Worm (Caenorhabditis elegans): ENCODE data around the gene Y69A2AR.16.

Gene Y69A2AR.16

DNA sequence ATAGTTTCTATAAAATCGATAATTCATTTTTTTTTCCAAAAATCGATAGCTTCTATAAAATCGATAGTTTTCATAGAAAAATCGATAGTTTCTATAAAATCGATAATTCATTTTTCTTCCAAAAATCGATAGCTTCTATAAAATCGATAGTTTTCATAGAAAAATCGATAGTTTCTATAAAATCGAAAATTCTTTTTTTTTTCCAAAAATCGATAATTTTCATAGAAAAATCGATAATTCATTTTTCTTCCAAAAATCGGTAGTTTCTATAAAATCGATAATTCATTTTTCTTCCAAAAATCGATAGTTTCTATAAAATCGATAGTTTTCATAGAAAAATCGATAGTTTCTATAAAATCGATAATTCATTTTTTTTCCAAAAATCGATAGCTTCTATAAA lies 31.1 kb downstream of the Y69A2AR.16 start:
- peak; percentile 15 for TF ChIP-seq ceh-28 (tag; optimal IDR thresholded peaks at IDR 0.05)

DNA sequence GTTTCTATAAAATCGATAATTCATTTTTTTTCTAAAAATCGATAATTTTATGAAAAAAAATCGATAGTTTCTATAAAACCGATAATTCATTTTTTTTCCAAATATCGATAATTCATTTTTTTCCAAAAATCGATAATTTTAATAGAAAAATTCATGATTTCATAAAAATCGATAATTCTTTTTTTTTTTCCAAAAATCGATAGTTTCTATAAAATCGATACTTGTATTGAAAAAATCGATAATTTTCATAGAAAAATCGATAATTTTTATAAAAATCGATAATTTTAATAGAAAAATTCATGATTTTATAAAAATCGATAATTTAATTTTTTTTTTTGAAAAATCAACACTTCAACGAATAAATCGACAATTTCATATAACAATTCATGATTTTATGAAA lies 31.7 kb downstream of the Y69A2AR.16 start:
- peak; percentile 79 for TF ChIP-seq ceh-28 (tag; optimal IDR thresholded peaks at IDR 0.05)
- no peak for TF ChIP-seq egl-43 (GFP tag; IDR thresholded peaks at IDR 0.05)

DNA sequence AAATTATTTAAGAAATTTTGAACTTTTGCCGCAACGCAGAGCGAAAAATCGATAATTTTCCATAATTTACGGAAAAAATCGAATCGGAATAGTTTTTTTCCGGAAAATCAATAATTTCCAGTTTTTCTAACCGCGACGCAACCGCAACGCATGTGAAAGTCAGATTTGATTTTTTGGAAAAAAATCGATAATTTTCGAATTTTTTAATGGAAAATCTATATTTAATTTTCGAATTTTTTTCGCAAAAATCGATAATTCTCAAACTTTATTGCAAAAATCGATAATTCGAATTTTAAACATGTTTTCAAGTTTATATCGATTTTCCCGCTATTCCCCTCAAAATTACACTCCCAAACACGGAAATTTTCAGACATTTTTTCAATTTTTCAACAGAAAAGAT lies 32.7 kb downstream of the Y69A2AR.16 start:
- TF ChIP-seq madf-5 (GFP tag; IDR thresholded peaks at IDR 0.05) (no peak), ceh-82 (tag; optimal IDR thresholded peaks at IDR 0.05) (no peak), F49E8.2 (tag; optimal IDR thresholded peaks at IDR 0.05; ENCODE audit: borderline replicate concordance) (no peak), ceh-28 (tag; optimal IDR thresholded peaks at IDR 0.05) (peak; percentile 77), lsy-2 (tag; optimal IDR thresholded peaks at IDR 0.05) (no peak)

DNA sequence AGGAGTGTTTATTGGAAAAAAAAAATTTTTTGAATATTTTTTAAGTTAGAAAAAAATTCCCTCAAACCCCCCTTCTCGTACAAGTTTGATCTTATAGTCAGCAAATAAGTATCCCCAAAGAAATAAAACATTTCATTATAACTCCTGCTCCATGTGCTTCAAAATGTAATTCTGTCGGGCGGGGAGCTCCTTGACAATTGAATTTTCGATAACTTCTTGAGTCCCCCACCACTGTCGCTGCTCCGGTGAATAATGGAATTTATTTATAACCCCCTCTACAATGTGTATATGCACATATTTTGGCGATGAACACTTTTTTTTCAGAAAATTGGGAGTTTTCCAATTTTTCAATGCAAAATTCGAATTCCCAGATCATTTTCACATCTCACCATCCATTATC lies 40.1 kb downstream of the Y69A2AR.16 start:
- TF ChIP-seq zip-11 (GFP tag; IDR thresholded peaks at IDR 0.05) = no peak
- TF ChIP-seq lin-13 (GFP tag; optimal IDR thresholded peaks at IDR 0.05) = no peak
- peak; percentile 13 for TF ChIP-seq ces-1 (GFP tag; optimal IDR thresholded peaks at IDR 0.05)

DNA sequence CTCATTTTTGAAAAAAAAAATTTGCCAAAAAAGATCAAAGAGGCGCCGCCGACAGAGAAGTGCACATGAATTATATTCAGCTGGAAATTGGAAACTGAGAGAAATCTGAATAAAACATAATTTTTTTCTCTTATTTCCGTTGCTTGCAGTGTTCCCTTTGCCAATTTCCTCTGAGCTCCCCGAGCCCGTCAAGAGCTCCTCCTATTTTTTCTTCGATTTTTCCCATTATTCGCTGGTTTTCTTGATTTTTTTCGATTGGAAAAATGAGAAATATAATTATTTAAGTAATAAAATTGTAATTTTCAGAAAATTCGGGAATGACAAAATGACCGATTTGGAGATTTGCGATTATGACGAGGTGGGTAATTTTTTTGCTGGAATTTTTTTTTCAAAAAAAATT lies 44.4 kb downstream of the Y69A2AR.16 start, which contains the start of gene sprr-3:
Gene sprr-3, plus strand, starts transcription at position 301 of the 400 bp plus-strand sequence.
- TF ChIP-seq hlh-11 (tag; optimal IDR thresholded peaks at IDR 0.05) (no peak), arid-1 (GFP tag; conservative IDR thresholded peaks at IDR 0.05) (no peak), F10B5.3 (tag; optimal IDR thresholded peaks at IDR 0.05) (no peak), daf-8 (GFP tag; IDR thresholded peaks at IDR 0.05) (no peak), aha-1 (tag) (no peak), ZK337.2 (GFP tag; IDR thresholded peaks at IDR 0.05) (no peak), dmd-8 (GFP tag; IDR thresholded peaks at IDR 0.05) (no peak), hmg-1.1 (GFP tag; IDR thresholded peaks at IDR 0.05) (no peak), lin-29 (GFP tag; IDR thresholded peaks at IDR 0.05) (no peak), R02D3.7 (tag; optimal IDR thresholded peaks at IDR 0.05) (no peak), Y5F2A.4 (GFP tag; optimal IDR thresholded peaks at IDR 0.05) (no peak), vab-7 (GFP tag; IDR thresholded peaks at IDR 0.05) (no peak), lin-1 (GFP tag; IDR thresholded peaks at IDR 0.05) (no peak), aly-2 (tag; optimal IDR thresholded peaks at IDR 0.05) (no peak), dve-1 (tag; optimal IDR thresholded peaks at IDR 0.05; ENCODE audit: insufficient read depth) (no peak), daf-19 (GFP tag; conservative IDR thresholded peaks at IDR 0.05) (no peak), F49E8.2 (tag; optimal IDR thresholded peaks at IDR 0.05; ENCODE audit: borderline replicate concordance) (no peak), nhr-76 (tag; optimal IDR thresholded peaks at IDR 0.05) (no peak), lin-13 (GFP tag; optimal IDR thresholded peaks at IDR 0.05) (no peak)

DNA sequence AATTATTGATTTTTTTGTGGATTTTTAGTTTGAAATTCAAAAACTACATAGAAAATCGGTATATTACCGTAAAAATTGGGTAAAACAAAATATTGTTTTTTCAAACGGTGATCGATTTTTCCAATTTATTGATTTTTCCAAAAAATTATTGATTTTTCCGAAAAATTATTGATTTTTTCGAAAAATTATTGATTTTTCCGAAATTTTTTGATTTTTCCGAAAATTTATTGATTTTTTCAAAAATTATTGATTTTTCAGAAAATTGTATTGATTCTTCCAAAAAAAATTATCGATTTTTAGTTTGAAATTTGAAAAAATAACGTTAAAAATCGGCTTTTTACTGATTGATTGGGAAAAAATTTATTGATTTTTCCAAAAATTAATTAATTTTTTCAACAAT lies 51.2 kb downstream of the Y69A2AR.16 start:
- TF ChIP-seq unc-62 (GFP tag; optimal IDR thresholded peaks at IDR 0.05 in 1 of 2) (peak in 1 of 2 experiments; percentile 32), unc-62 (tag; optimal IDR thresholded peaks at IDR 0.05) (no peak), ceh-28 (tag; optimal IDR thresholded peaks at IDR 0.05) (peak; percentile 85), aha-1 (tag) (peak; percentile 47), mep-1 (tag; optimal IDR thresholded peaks at IDR 0.05) (no peak)

DNA sequence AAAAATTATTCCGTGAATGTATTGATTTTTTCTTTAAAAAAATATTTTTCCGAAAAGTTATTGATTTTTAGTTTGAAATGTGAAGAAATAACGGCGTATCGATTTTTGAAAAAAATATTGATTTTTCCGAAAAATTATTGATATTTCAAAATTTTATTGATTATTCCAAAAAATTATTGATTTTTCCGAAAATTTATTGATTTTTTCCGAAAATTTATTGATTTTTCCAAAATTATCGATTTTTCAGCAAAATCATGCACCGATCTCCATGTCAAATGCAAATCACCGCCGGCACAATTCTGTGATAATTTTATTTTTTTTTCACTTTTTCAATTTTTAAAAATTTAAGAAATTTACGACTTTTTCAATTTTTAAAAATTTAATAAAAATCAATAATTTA lies 51.9 kb downstream of the Y69A2AR.16 start:
- TF ChIP-seq lim-7 (GFP tag; IDR thresholded peaks at IDR 0.05) (no peak), rbr-2 (tag; optimal IDR thresholded peaks at IDR 0.05) (no peak), hmg-1.1 (GFP tag; IDR thresholded peaks at IDR 0.05) (no peak), ceh-28 (tag; optimal IDR thresholded peaks at IDR 0.05) (peak; percentile 81), vab-7 (GFP tag; IDR thresholded peaks at IDR 0.05) (no peak), ZK546.5 (tag; optimal IDR thresholded peaks at IDR 0.05) (no peak), lin-1 (GFP tag; IDR thresholded peaks at IDR 0.05) (no peak), nhr-48 (tag; optimal IDR thresholded peaks at IDR 0.05) (no peak)
